Fruit fly (Drosophila melanogaster) whole organism, adult: ENCODE data around the gene Ulp1.
A peak's percentile ranks its signal among the peaks of the same experiment; 100 is the strongest.

Experiments used
- CG11617 ChIP-seq: fragments of 200-800 bp; sonication (Bioruptor generic); optimal IDR thresholded peaks from 2 replicates; lab custom pipeline; 2017; ENCODE audit warnings: mild to moderate bottlenecking, missing biosample characterization, missing genetic modification reagents, missing genetic modification characterization
- CG12768 ChIP-seq: fragments of 200-800 bp; sonication (Bioruptor generic); optimal IDR thresholded peaks from 2 replicates; lab custom pipeline; 2017; ENCODE audit warnings: missing biosample characterization, missing genetic modification characterization, mild to moderate bottlenecking, moderate library complexity, missing genetic modification reagents
- CG14711 ChIP-seq: fragments of 200-800 bp; sonication (Bioruptor generic); optimal IDR thresholded peaks from 2 replicates; lab custom pipeline; 2018; ENCODE audit warnings: missing biosample characterization, mild to moderate bottlenecking, missing genetic modification characterization, moderate library complexity
- CG1620 ChIP-seq: fragments of 200-800 bp; sonication (Bioruptor generic); optimal IDR thresholded peaks from 2 replicates; lab custom pipeline; 2016; ENCODE audit warnings: missing biosample characterization, missing genetic modification characterization
- CG33017 ChIP-seq: fragments of 200-800 bp; sonication (Bioruptor generic); optimal IDR thresholded peaks from 2 replicates; lab custom pipeline; 2018; ENCODE audit warnings: missing biosample characterization, mild to moderate bottlenecking, missing genetic modification characterization, moderate library complexity
- CG5204 ChIP-seq: fragments of 200-800 bp; sonication (Bioruptor generic); optimal IDR thresholded peaks from 2 replicates; lab custom pipeline; 2016; ENCODE audit warnings: missing biosample characterization, missing genetic modification characterization
- CG7045 ChIP-seq: fragments of 200-800 bp; sonication (Bioruptor generic); optimal IDR thresholded peaks from 2 replicates; lab custom pipeline; 2017; ENCODE audit warnings: missing biosample characterization, mild to moderate bottlenecking, missing genetic modification characterization
- CG7101 ChIP-seq: fragments of 200-800 bp; sonication (Bioruptor generic); optimal IDR thresholded peaks from 2 replicates; lab custom pipeline; 2018; ENCODE audit warnings: missing biosample characterization, mild to moderate bottlenecking, missing genetic modification characterization, moderate library complexity
- Clk ChIP-seq: fragments of 200-800 bp; sonication (Bioruptor generic); optimal IDR thresholded peaks from 2 replicates; lab custom pipeline; 2017; ENCODE audit warnings: missing biosample characterization, missing genetic modification characterization
- Crg-1 ChIP-seq: fragments of 200-800 bp; sonication (Bioruptor generic); optimal IDR thresholded peaks from 2 replicates; lab custom pipeline; 2016; ENCODE audit warnings: missing biosample characterization, missing genetic modification characterization
- Hr96 ChIP-seq: fragments of 200-800 bp; sonication (Bioruptor generic); optimal IDR thresholded peaks from 2 replicates; lab custom pipeline; 2016; ENCODE audit warnings: missing biosample characterization, missing genetic modification characterization
- Mnt ChIP-seq: fragments of 200-800 bp; sonication (Bioruptor generic); optimal IDR thresholded peaks from 2 replicates; lab custom pipeline; 2016; ENCODE audit warnings: missing biosample characterization, mild to moderate bottlenecking, missing genetic modification characterization
- bab1 ChIP-seq: fragments of 200-800 bp; sonication (Bioruptor generic); optimal IDR thresholded peaks from 3 replicates; lab custom pipeline; 2019; ENCODE audit warnings: missing biosample characterization, mild to moderate bottlenecking, missing genetic modification characterization, moderate library complexity
- cic ChIP-seq: fragments of 200-800 bp; sonication (Bioruptor generic); optimal IDR thresholded peaks from 2 replicates; lab custom pipeline; 2017; ENCODE audit warnings: missing biosample characterization, mild to moderate bottlenecking, missing genetic modification characterization, moderate library complexity
- cnc ChIP-seq, 2 experiments: fragments of >200 bp; optimal IDR thresholded peaks; 2 replicates each; lab custom pipeline; 2017
- kay ChIP-seq: fragments of 200-800 bp; sonication (Bioruptor generic); peaks from one replicate; lab custom pipeline; 2016; ENCODE audit warnings: missing biosample characterization, missing genetic modification characterization, borderline replicate concordance
- ovo ChIP-seq: fragments of 200-800 bp; sonication (Bioruptor generic); optimal IDR thresholded peaks from 2 replicates; lab custom pipeline; 2016; ENCODE audit warnings: missing biosample characterization, missing genetic modification characterization
- pad ChIP-seq: fragments of 200-800 bp; sonication (Bioruptor generic); optimal IDR thresholded peaks from 3 replicates; lab custom pipeline; 2017; ENCODE audit warnings: missing biosample characterization, missing genetic modification characterization, mild to moderate bottlenecking, moderate library complexity, missing genetic modification reagents
- tj ChIP-seq: fragments of 200-800 bp; sonication (Bioruptor generic); optimal IDR thresholded peaks from 3 replicates; lab custom pipeline; 2017; ENCODE audit warnings: missing biosample characterization, mild to moderate bottlenecking, missing genetic modification characterization, moderate library complexity
- toe ChIP-seq: fragments of 200-800 bp; sonication (Bioruptor generic); optimal IDR thresholded peaks from 2 replicates; lab custom pipeline; 2016; ENCODE audit warnings: missing biosample characterization, missing genetic modification characterization

The Ulp1 gene

DNA sequence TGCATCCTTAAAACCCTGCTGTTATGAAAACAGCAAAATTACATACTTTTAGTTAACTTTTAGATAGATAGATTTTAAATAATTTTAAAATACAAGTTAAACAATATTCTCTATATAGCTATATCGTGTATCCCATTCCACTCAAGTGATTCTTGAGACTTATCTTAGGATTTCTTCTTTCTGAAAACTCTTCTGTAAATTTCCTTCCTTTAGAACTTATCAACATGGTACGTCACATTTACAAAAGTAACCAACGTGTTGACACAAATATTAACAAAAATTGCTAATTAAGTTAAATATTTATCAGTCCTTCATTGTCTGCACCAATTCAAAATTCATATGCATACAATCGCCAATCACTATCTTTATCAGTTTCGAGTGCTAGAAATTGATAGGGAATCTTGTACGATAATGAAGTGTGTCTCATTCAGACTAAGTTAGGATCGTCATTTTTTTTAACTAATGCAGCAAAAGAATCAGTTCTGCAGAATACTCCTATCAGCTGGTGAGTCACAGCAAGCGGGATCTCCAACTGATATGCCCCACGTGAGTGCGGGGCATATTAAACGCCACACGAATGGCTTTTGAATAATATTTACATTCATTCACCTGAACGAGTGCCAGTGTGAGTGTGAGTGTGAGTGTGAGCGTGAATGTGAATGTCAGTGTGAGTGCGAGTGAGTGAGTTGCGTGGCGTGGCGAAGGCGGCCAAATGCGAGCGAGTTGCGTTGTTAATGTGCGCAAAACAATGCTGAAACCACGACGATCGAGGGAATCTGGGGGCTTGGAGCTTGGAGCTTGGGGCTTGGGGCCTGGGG is 40.2 kb downstream of the Ulp1 start:
- TF ChIP-seq cic (GFP tag; lab: Kevin White, UChicago) (peak; percentile 83), CG5204 (no peak), CG14711 (tag; lab: Kevin White, UChicago) (no peak), tj (GFP tag; lab: Kevin White, UChicago) (peak; percentile 1), Clk (GFP tag; lab: Kevin White, UChicago) (no peak), kay (GFP tag; lab: Kevin White, UChicago) (peak; percentile 91), Hr96 (no peak), bab1 (GFP tag; lab: Kevin White, UChicago) (no peak), CG7045 (GFP tag; lab: Kevin White, UChicago) (no peak), CG12768 (GFP tag; lab: Kevin White, UChicago) (no peak), Mnt (peak; percentile 73), CG7101 (tag; lab: Kevin White, UChicago) (no peak), CG1620 (GFP tag; lab: Kevin White, UChicago) (no peak), toe (no peak), CG33017 (tag; lab: Kevin White, UChicago) (no peak), pad (no peak), CG11617 (GFP tag; lab: Kevin White, UChicago) (no peak), ovo (GFP tag; lab: Kevin White, UChicago) (no peak), Crg-1 (GFP tag; lab: Kevin White, UChicago) (no peak), cnc (optimal IDR thresholded peaks at IDR 0.05; lab: Kevin White, UChicago) (no peak)

- TF ChIP-seq CG1620 (GFP tag; lab: Kevin White, UChicago): no peak
- no peak for TF ChIP-seq CG7045 (GFP tag; lab: Kevin White, UChicago)
- no peak for TF ChIP-seq CG12768 (GFP tag; lab: Kevin White, UChicago)
- TF ChIP-seq tj (GFP tag; lab: Kevin White, UChicago): no peak
- no peak for TF ChIP-seq Clk (GFP tag; lab: Kevin White, UChicago)
- no peak for TF ChIP-seq CG5204
- TF ChIP-seq ovo (GFP tag; lab: Kevin White, UChicago): no peak
- TF ChIP-seq Mnt: no peak
- TF ChIP-seq Hr96: no peak
- TF ChIP-seq CG7101 (tag; lab: Kevin White, UChicago): no peak
These were observed 40.9 kb downstream of the Ulp1 start, which contains the start of gene RhoGAP18B for dm6 chrX:19167032-19167568. RhoGAP18B (minus strand) TSS chrX:19167082.

dm6 chrX:19166152-19166935 is 41.6 kb downstream of the Ulp1 start:
- TF ChIP-seq Clk (GFP tag; lab: Kevin White, UChicago) (no peak), pad (peak; percentile 20), Crg-1 (GFP tag; lab: Kevin White, UChicago) (no peak), tj (GFP tag; lab: Kevin White, UChicago) (no peak), CG1620 (GFP tag; lab: Kevin White, UChicago) (no peak), CG7045 (GFP tag; lab: Kevin White, UChicago) (peak; percentile 11), cnc (optimal IDR thresholded peaks at IDR 0.05; lab: Kevin White, UChicago) (no peak), CG33017 (tag; lab: Kevin White, UChicago) (no peak), Hr96 (peak; percentile 25), CG12768 (GFP tag; lab: Kevin White, UChicago) (no peak), CG11617 (GFP tag; lab: Kevin White, UChicago) (peak; percentile 6), cic (GFP tag; lab: Kevin White, UChicago) (no peak), ovo (GFP tag; lab: Kevin White, UChicago) (no peak), CG14711 (tag; lab: Kevin White, UChicago) (peak; percentile 18), bab1 (GFP tag; lab: Kevin White, UChicago) (peak; percentile 28), CG7101 (tag; lab: Kevin White, UChicago) (peak; percentile 41), CG5204 (peak; percentile 50), Mnt (no peak), toe (no peak), kay (GFP tag; lab: Kevin White, UChicago) (peak; percentile 85)

- TF ChIP-seq ovo (GFP tag; lab: Kevin White, UChicago) (peak; percentile 20), Hr96 (no peak), CG12768 (GFP tag; lab: Kevin White, UChicago) (no peak), cnc (optimal IDR thresholded peaks at IDR 0.05; lab: Kevin White, UChicago) (no peak), CG14711 (tag; lab: Kevin White, UChicago) (no peak), Mnt (peak; percentile 3), tj (GFP tag; lab: Kevin White, UChicago) (peak; percentile 53), Clk (GFP tag; lab: Kevin White, UChicago) (no peak)
These were observed 42.6 kb downstream of the Ulp1 start for dm6 chrX:19165144-19166011.
